Worm (Caenorhabditis elegans): Measurements from ENCODE around the gene dop-6.

DNA sequence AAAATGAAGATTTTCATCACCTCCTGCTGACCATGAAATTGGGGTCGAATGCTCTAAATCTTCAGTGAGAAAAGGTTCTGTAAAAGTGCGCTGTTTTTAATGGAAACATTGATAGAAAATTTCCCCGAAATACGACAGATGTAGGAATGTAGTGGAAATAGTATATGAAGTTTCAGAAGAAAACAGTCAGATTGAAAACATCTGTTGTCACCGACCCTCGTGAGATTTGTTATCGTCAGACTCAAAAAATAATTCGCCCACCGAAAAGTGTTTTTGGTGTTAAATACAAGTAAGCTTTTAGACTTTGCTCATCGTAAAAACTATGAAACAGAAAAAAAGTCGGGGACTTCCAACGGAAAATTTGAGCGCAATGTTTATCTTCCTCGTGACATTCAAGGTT lies 44.2 kb downstream of the dop-6 start, which contains the start of gene F14H12.8:
- no peak for TF ChIP-seq sox-4 (tag; optimal IDR thresholded peaks at IDR 0.05)
- no peak for TF ChIP-seq npax-4 (tag; optimal IDR thresholded peaks at IDR 0.05)
- TF ChIP-seq pha-4 (tag; optimal IDR thresholded peaks at IDR 0.05): no peak
- TF ChIP-seq unc-42 (tag; optimal IDR thresholded peaks at IDR 0.05): no peak
- TF ChIP-seq elt-4 (tag; optimal IDR thresholded peaks at IDR 0.05): no peak
- no peak for TF ChIP-seq ceh-14 (tag; optimal IDR thresholded peaks at IDR 0.05)
- no peak for TF ChIP-seq mec-3 (tag; optimal IDR thresholded peaks at IDR 0.05; ENCODE audit: borderline replicate concordance)
- no peak for TF ChIP-seq ceh-22 (tag; optimal IDR thresholded peaks at IDR 0.05)
- no peak for TF ChIP-seq sox-2 (GFP tag; IDR thresholded peaks at IDR 0.05)
- no peak for TF ChIP-seq fax-1 (tag; optimal IDR thresholded peaks at IDR 0.05)

Measured in whole organism, late embryonic.